Worm (Caenorhabditis elegans) whole organism, midembryonic: Measurements from ENCODE around the gene F40G9.12.

ENCODE experiments used
- cog-1 ChIP-seq: sonication (generic microtip); optimal IDR thresholded peaks from 2 replicates; lab custom pipeline; 2016; ENCODE audit warnings: missing genetic modification characterization, missing compliant biosample characterization
- flt-1 ChIP-seq: fragments of 200-800 bp; sonication (Bioruptor generic); IDR thresholded peaks from 2 replicates; pipeline ENCODE4 v1.3.6; 2022; ENCODE audit warnings: missing genetic modification characterization, missing compliant biosample characterization
- klf-2 ChIP-seq: fragments of 200-800 bp; sonication (Bioruptor generic); conservative IDR thresholded peaks from 2 replicates; pipeline ENCODE4 v1.3.6; 2022; ENCODE audit warnings: missing genetic modification reagents, missing genetic modification characterization, missing compliant biosample characterization
- med-1 ChIP-seq: sonication (generic microtip); optimal IDR thresholded peaks from 2 replicates; lab custom pipeline; 2017; ENCODE audit warnings: missing genetic modification characterization, mild to moderate bottlenecking, missing compliant biosample characterization, antibody characterized with exemption, missing genetic modification reagents; ENCODE audit not compliant: insufficient read depth
- ref-1 ChIP-seq: fragments of 200-800 bp; sonication (Bioruptor generic); conservative IDR thresholded peaks from 2 replicates; pipeline ENCODE4 v1.3.6; 2022; ENCODE audit warnings: missing genetic modification reagents, missing genetic modification characterization, missing compliant biosample characterization
- tab-1 ChIP-seq: fragments of 200-800 bp; sonication (Bioruptor generic); IDR thresholded peaks from 2 replicates; pipeline ENCODE4 v1.3.6; 2022; ENCODE audit warnings: missing genetic modification characterization, missing compliant biosample characterization
- ztf-23 ChIP-seq: fragments of 200-800 bp; sonication (Bioruptor generic); IDR thresholded peaks from 2 replicates; pipeline ENCODE4 v1.3.6; 2022; ENCODE audit warnings: missing genetic modification reagents, missing genetic modification characterization, missing compliant biosample characterization
- ztf-29 ChIP-seq: fragments of 200-800 bp; sonication (Bioruptor generic); IDR thresholded peaks from 2 replicates; pipeline ENCODE4 v1.3.6; 2022; ENCODE audit warnings: missing genetic modification reagents, missing genetic modification characterization, missing compliant biosample characterization

ce11 chrIII:145078-145477 lies 26.6 kb upstream of the F40G9.12 start, which contains the start of the genes T17A3.12 and fbxb-83:
- TF ChIP-seq flt-1 (GFP tag; lab: Robert Waterston, UW): no peak
- no peak for TF ChIP-seq med-1
- no peak for TF ChIP-seq ztf-29 (GFP tag; lab: Robert Waterston, UW)
- TF ChIP-seq ztf-23 (GFP tag; lab: Robert Waterston, UW): no peak
- no peak for TF ChIP-seq klf-2
- no peak for TF ChIP-seq ref-1 (GFP tag; lab: Robert Waterston, UW)
- no peak for TF ChIP-seq cog-1 (tag; lab: Kevin White, UChicago)
- no peak for TF ChIP-seq tab-1
